Worm (Caenorhabditis elegans): ENCODE data around the gene zyg-8.
A peak's percentile ranks its signal among the peaks of the same experiment; 100 is the strongest.

Gene zyg-8

DNA sequence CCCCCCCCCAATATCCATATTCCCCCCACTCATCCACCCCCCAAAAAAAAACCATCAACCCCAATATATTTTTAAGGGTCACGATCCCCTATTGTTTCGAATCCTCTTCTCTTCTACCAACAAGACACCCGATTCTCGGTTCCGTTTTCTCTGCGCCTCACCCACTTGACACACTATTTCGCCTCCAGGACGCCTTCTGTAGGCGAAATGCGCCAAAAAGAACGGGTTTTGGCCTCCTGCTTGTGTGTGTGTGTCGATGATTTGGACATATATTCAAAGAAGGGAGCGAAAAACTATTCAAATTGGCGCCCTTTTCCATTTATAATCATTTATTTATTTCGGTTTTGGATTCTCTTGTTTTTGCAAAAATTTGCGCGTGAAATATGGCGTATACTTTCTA is 48.5 kb upstream of the zyg-8 start (continued):
- no peak for TF ChIP-seq nhr-77 (tag; optimal IDR thresholded peaks at IDR 0.05)
- TF ChIP-seq fkh-10 (GFP tag; optimal IDR thresholded peaks at IDR 0.05): no peak
- no peak for TF ChIP-seq ztf-4 (tag; optimal IDR thresholded peaks at IDR 0.05)
- TF ChIP-seq rnt-1 (tag; optimal IDR thresholded peaks at IDR 0.05): no peak
- no peak for TF ChIP-seq lin-15B (tag; optimal IDR thresholded peaks at IDR 0.05)
- no peak for TF ChIP-seq ceh-90 (tag; optimal IDR thresholded peaks at IDR 0.05)
- TF ChIP-seq lin-13 (GFP tag; optimal IDR thresholded peaks at IDR 0.05): no peak
- TF ChIP-seq C04F5.9 (tag; optimal IDR thresholded peaks at IDR 0.05): no peak
- TF ChIP-seq sox-4 (tag; optimal IDR thresholded peaks at IDR 0.05): no peak
- no peak for TF ChIP-seq nhr-84 (tag; optimal IDR thresholded peaks at IDR 0.05)
- TF ChIP-seq nhr-28 (tag; optimal IDR thresholded peaks at IDR 0.05): no peak
- no peak for TF ChIP-seq fkh-4 (tag; optimal IDR thresholded peaks at IDR 0.05; ENCODE audit: borderline replicate concordance)
- no peak for TF ChIP-seq zag-1 (tag; optimal IDR thresholded peaks at IDR 0.05)
- no peak for TF ChIP-seq mep-1 (tag; optimal IDR thresholded peaks at IDR 0.05)
- TF ChIP-seq snu-23 (GFP tag; optimal IDR thresholded peaks at IDR 0.05): peak; percentile 20
- TF ChIP-seq grh-1 (GFP tag; IDR thresholded peaks at IDR 0.05): peak; percentile 58
- TF ChIP-seq nhr-90 (tag; optimal IDR thresholded peaks at IDR 0.05; ENCODE audit: poor library complexity): no peak
- no peak for TF ChIP-seq nhr-76 (tag; optimal IDR thresholded peaks at IDR 0.05)
- no peak for TF ChIP-seq swsn-7 (tag; optimal IDR thresholded peaks at IDR 0.05)
- no peak for TF ChIP-seq vab-15 (tag; optimal IDR thresholded peaks at IDR 0.05)
- no peak for TF ChIP-seq lir-3 (tag; optimal IDR thresholded peaks at IDR 0.05; ENCODE audit: poor library complexity)
- TF ChIP-seq snpc-4 (tag; optimal IDR thresholded peaks at IDR 0.05): no peak
- no peak for TF ChIP-seq ceh-8 (GFP tag; optimal IDR thresholded peaks at IDR 0.05)
- TF ChIP-seq unc-98 (GFP tag; IDR thresholded peaks at IDR 0.05): no peak
- no peak for TF ChIP-seq C16A3.4 (tag; optimal IDR thresholded peaks at IDR 0.05)
- no peak for TF ChIP-seq pqm-1 (tag; optimal IDR thresholded peaks at IDR 0.05)
- no peak for TF ChIP-seq fos-1 (tag; optimal IDR thresholded peaks at IDR 0.05)

ce11 chrIII:12013718-12014117 is 47.8 kb upstream of the zyg-8 start:
- TF ChIP-seq efl-1 (optimal IDR thresholded peaks at IDR 0.05): no peak
- peak in 1 of 2 experiments; percentile 7 for TF ChIP-seq efl-1 (GFP tag; optimal IDR thresholded peaks at IDR 0.05 in 1 of 2)
- no peak for TF ChIP-seq pag-3 (tag; optimal IDR thresholded peaks at IDR 0.05; ENCODE audit: borderline replicate concordance, insufficient read depth)

ce11 chrIII:12014503-12014902 is 47.0 kb upstream of the zyg-8 start:
- TF ChIP-seq snpc-4 (tag; optimal IDR thresholded peaks at IDR 0.05): no peak
- no peak for TF ChIP-seq tbx-2 (tag; optimal IDR thresholded peaks at IDR 0.05)
- no peak for TF ChIP-seq ceh-8 (GFP tag; optimal IDR thresholded peaks at IDR 0.05)
- no peak for TF ChIP-seq elt-2 (tag; optimal IDR thresholded peaks at IDR 0.05)
- TF ChIP-seq lir-3 (tag; optimal IDR thresholded peaks at IDR 0.05; ENCODE audit: poor library complexity): no peak
- TF ChIP-seq pax-3 (tag; optimal IDR thresholded peaks at IDR 0.05): no peak
- TF ChIP-seq grh-1 (GFP tag; IDR thresholded peaks at IDR 0.05): peak; percentile 65
- no peak for TF ChIP-seq nhr-237 (tag; optimal IDR thresholded peaks at IDR 0.05)
- peak in 3 of 6 experiments; percentile 6 to 60 (median 46) for TF ChIP-seq elt-3 (tag; optimal IDR thresholded peaks at IDR 0.05)
- no peak for TF ChIP-seq C04F5.9 (tag; optimal IDR thresholded peaks at IDR 0.05)
- TF ChIP-seq nhr-71 (tag; optimal IDR thresholded peaks at IDR 0.05): peak; percentile 26
- TF ChIP-seq blmp-1 (tag; optimal IDR thresholded peaks at IDR 0.05): peak; percentile 64
- no peak for TF ChIP-seq fkh-4 (tag; optimal IDR thresholded peaks at IDR 0.05; ENCODE audit: borderline replicate concordance)
- no peak for TF ChIP-seq efl-1 (optimal IDR thresholded peaks at IDR 0.05)
- TF ChIP-seq efl-1 (GFP tag; optimal IDR thresholded peaks at IDR 0.05 in 1 of 2): peak in 1 of 2 experiments; percentile 75
- peak; percentile 35 for TF ChIP-seq lin-14 (GFP tag; optimal IDR thresholded peaks at IDR 0.05)
- TF ChIP-seq nhr-11 (tag; optimal IDR thresholded peaks at IDR 0.05): no peak
- no peak for TF ChIP-seq tlp-1 (tag; optimal IDR thresholded peaks at IDR 0.05)
- TF ChIP-seq ama-1 (optimal IDR thresholded peaks at IDR 0.05): no peak
- TF ChIP-seq F16B12.6 (tag; optimal IDR thresholded peaks at IDR 0.05): no peak
- TF ChIP-seq nhr-20 (tag; optimal IDR thresholded peaks at IDR 0.05): peak; percentile 28
- TF ChIP-seq efl-3 (GFP tag; optimal IDR thresholded peaks at IDR 0.05): no peak
- TF ChIP-seq mef-2 (tag; optimal IDR thresholded peaks at IDR 0.05): no peak
- no peak for TF ChIP-seq alr-1 (tag; optimal IDR thresholded peaks at IDR 0.05; ENCODE audit: borderline replicate concordance)
- no peak for TF ChIP-seq aly-2 (tag; optimal IDR thresholded peaks at IDR 0.05)
- peak; percentile 33 for TF ChIP-seq snu-23 (GFP tag; optimal IDR thresholded peaks at IDR 0.05)
- no peak for TF ChIP-seq unc-30 (tag; optimal IDR thresholded peaks at IDR 0.05)
- TF ChIP-seq pag-3 (tag; optimal IDR thresholded peaks at IDR 0.05; ENCODE audit: borderline replicate concordance, insufficient read depth): no peak
- TF ChIP-seq nhr-85 (tag): peak; percentile 78
- TF ChIP-seq isw-1 (GFP tag; IDR thresholded peaks at IDR 0.05): no peak
- TF ChIP-seq swsn-7 (tag; optimal IDR thresholded peaks at IDR 0.05): no peak
- TF ChIP-seq ceh-88 (GFP tag; IDR thresholded peaks at IDR 0.05): no peak

All from whole organism, L1 larva.